Worm (Caenorhabditis elegans) whole organism, young adult: ENCODE data around the gene R102.6.
"Not testable (repeated sequence)": the region's sequence is repeated elsewhere in the genome, so short reads cannot be mapped to it uniquely, and the experiment has no call there.

ENCODE experiments used
- B0019.2 ChIP-seq: fragments of 200-800 bp; sonication (Bioruptor generic); conservative IDR thresholded peaks from 2 replicates; pipeline ENCODE4 v1.3.6; 2022; ENCODE audit warnings: missing genetic modification reagents, missing genetic modification characterization, missing compliant biosample characterization
- F22D6.2 ChIP-seq: sonication (generic microtip); optimal IDR thresholded peaks from 2 replicates; lab custom pipeline; 2016; ENCODE audit warnings: mild to moderate bottlenecking, missing genetic modification characterization, missing compliant biosample characterization
- aptf-3 ChIP-seq: fragments of 200-800 bp; sonication (Bioruptor generic); IDR thresholded peaks from 2 replicates; pipeline ENCODE4 v1.3.6; 2022; ENCODE audit warnings: missing genetic modification characterization, missing compliant biosample characterization
- atf-7 ChIP-seq: sonication (generic microtip); optimal IDR thresholded peaks from 2 replicates; lab custom pipeline; 2017; ENCODE audit warnings: mild to moderate bottlenecking, missing genetic modification characterization, missing compliant biosample characterization
- bed-1 ChIP-seq: fragments of 200-800 bp; sonication (Bioruptor generic); IDR thresholded peaks from 2 replicates; pipeline ENCODE4 v1.3.6; 2022; ENCODE audit warnings: missing genetic modification reagents, missing genetic modification characterization, missing compliant biosample characterization
- egl-44 ChIP-seq: fragments of 200-800 bp; sonication (Bioruptor generic); IDR thresholded peaks from 2 replicates; pipeline ENCODE4 v1.3.6; 2022; ENCODE audit warnings: missing genetic modification reagents, missing genetic modification characterization, missing compliant biosample characterization
- hmg-20 ChIP-seq: fragments of 200-800 bp; sonication (Bioruptor generic); IDR thresholded peaks from 2 replicates; pipeline ENCODE4 v1.3.6; 2022; ENCODE audit warnings: missing genetic modification reagents, missing genetic modification characterization, missing compliant biosample characterization
- mel-28 ChIP-seq: sonication (generic microtip); optimal IDR thresholded peaks from 2 replicates; lab custom pipeline; 2016; ENCODE audit warnings: borderline replicate concordance, mild to moderate bottlenecking, missing genetic modification characterization, missing compliant biosample characterization
- nhr-80 ChIP-seq: sonication (generic microtip); optimal IDR thresholded peaks from 2 replicates; lab custom pipeline; 2016; ENCODE audit warnings: missing genetic modification characterization, missing compliant biosample characterization
- rcor-1 ChIP-seq: fragments of 200-800 bp; sonication (Bioruptor generic); IDR thresholded peaks from 2 replicates; pipeline ENCODE4 v1.3.6; 2022; ENCODE audit warnings: missing genetic modification reagents, missing genetic modification characterization, missing compliant biosample characterization
- rpc-1 ChIP-seq, 2 experiments: fragments of 150-350 bp in 1 of 2; sonication (generic microtip) in 1 of 2; optimal IDR thresholded peaks; 2 replicates each; lab custom pipeline; 2014 to 2018; ENCODE audit warnings: missing biosample characterization in 1 of 2, missing genetic modification characterization in 1 of 2, missing genetic modification reagents in 1 of 2, missing genotype in 1 of 2

R102.6 gene

DNA sequence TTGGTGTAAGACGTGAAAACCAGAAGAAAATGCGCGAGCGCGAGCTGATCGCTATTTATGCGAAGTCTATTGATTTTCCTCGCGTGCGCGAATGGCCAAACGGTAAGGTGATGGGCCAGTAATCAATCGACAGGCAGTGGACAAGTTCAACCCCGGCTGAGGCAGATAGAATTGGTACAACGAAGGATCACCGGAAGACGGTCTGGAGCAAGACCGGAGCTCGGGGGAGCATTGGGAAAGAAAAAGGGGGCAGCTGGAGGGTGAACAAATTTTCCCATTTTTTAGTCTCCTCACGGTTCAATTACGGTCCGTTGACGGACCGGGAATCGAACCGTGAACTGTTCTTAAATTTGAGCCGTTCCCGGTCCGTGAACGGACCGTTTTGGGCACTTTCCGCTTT lies 47.6 kb downstream of the R102.6 start (continued):
- not testable (repeated sequence) for TF ChIP-seq rpc-1 (optimal IDR thresholded peaks at IDR 0.05; lab: Kevin White, UChicago)
- TF ChIP-seq rpc-1 (tag; optimal IDR thresholded peaks at IDR 0.05; lab: Kevin White, UChicago), result peak; percentile 36
- peak; percentile 86 for TF ChIP-seq egl-44 (GFP tag; lab: Robert Waterston, UW)
- 0 out of 2 replicates have a peak, but pooled peaks have one; percentile 30 for TF ChIP-seq B0019.2 (GFP tag; lab: Robert Waterston, UW)
- peak; percentile 73 for TF ChIP-seq hmg-20 (GFP tag; lab: Robert Waterston, UW)
- TF ChIP-seq rcor-1 (GFP tag; lab: Robert Waterston, UW), result peak; percentile 77
- TF ChIP-seq bed-1 (GFP tag; lab: Robert Waterston, UW), result 0 out of 2 replicates have a peak, but pooled peaks have one; percentile 84

DNA sequence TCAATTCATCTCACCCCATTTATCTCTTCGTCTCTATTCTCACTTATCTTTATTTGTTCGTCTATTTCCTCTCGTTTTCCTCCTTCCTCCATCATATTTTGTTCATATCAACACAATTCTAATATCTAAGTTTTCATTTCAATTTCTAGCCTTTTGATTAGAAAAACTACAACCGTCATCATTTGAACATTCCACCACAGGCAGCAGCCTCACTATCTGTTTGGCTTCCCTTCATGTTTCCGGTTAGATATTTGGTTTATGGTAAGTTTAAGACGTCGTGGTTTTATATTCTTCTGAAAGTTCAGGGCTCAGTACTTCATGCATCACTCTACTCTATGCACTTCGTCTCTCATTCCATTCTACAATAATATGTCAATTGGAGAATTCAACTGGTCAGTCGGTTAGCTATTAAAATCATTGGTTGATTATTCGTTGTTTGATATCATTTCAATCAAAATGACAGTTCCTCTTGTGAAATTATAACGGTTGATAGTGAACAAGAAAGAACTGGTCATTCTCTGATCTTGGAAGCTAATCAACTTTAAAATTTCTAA lies 49.1 kb downstream of the R102.6 start, which contains the start of gene K08C7.1:
Gene K08C7.1, plus strand, starts transcription at position 43 of the 554 bp plus-strand sequence.
- TF ChIP-seq nhr-80 (tag; lab: Kevin White, UChicago) (peak; percentile 78), aptf-3 (GFP tag; lab: Robert Waterston, UW) (no peak), atf-7 (tag; lab: Kevin White, UChicago) (peak; percentile 25), F22D6.2 (no peak)
- TF ChIP-seq, all 124 proteins: peak for 2

ce11 chrIV:10654047-10654446 lies 51.9 kb downstream of the R102.6 start, which contains the start of gene glb-19:
TSS of gene glb-19 (minus strand) at chrIV:10654147.
- not testable (repeated sequence) for TF ChIP-seq mel-28 (tag; lab: Kevin White, UChicago); atf-7 (tag; lab: Kevin White, UChicago); rcor-1 (GFP tag; lab: Robert Waterston, UW)
